Worm (Caenorhabditis elegans) whole organism, mixed stage, embryonic: ENCODE results near the gene vha-12.
A peak's percentile ranks its signal among the peaks of the same experiment; 100 is the strongest.

Experiments
- M03D4.4 ChIP-seq: sonication (generic microtip); optimal IDR thresholded peaks from 2 replicates; lab custom pipeline; 2017; ENCODE audit warnings: mild to moderate bottlenecking, missing genetic modification characterization, missing compliant biosample characterization
- bed-3 ChIP-seq: fragments of 200-800 bp; sonication (Bioruptor generic); optimal IDR thresholded peaks from 3 replicates; lab custom pipeline; 2018; ENCODE audit warnings: mild to moderate bottlenecking, missing genetic modification characterization, moderate library complexity, missing compliant biosample characterization
- blmp-1 ChIP-seq: fragments of 150-350 bp; optimal IDR thresholded peaks from 2 replicates; lab custom pipeline; 2014; ENCODE audit warnings: missing biosample characterization, missing genetic modification characterization
- ceh-39 ChIP-seq: fragments of 150-350 bp; optimal IDR thresholded peaks from 2 replicates; lab custom pipeline; 2014; ENCODE audit warnings: missing biosample characterization, missing genetic modification characterization
- ceh-43 ChIP-seq: fragments of 200-800 bp; sonication (Bioruptor generic); optimal IDR thresholded peaks from 2 replicates; lab custom pipeline; 2018; ENCODE audit warnings: mild to moderate bottlenecking, missing genetic modification characterization, moderate library complexity, missing compliant biosample characterization
- ces-1 ChIP-seq: fragments of 150-350 bp; optimal IDR thresholded peaks from 2 replicates; lab custom pipeline; 2014; ENCODE audit warnings: missing biosample characterization, missing genetic modification reagents, missing genetic modification characterization
- cnd-1 ChIP-seq: fragments of 200-800 bp; sonication (Bioruptor generic); optimal IDR thresholded peaks from 2 replicates; lab custom pipeline; 2018; ENCODE audit warnings: mild to moderate bottlenecking, missing genetic modification characterization, missing compliant biosample characterization
- drap-1 ChIP-seq: fragments of 200-800 bp; sonication (Bioruptor generic); optimal IDR thresholded peaks from 3 replicates; lab custom pipeline; 2018; ENCODE audit warnings: mild to moderate bottlenecking, missing genetic modification characterization, missing compliant biosample characterization
- elt-1 ChIP-seq: sonication (generic microtip); optimal IDR thresholded peaks from 2 replicates; lab custom pipeline; 2017; ENCODE audit warnings: missing genetic modification characterization, mild to moderate bottlenecking, missing compliant biosample characterization, antibody characterized with exemption, moderate library complexity, borderline replicate concordance; ENCODE audit not compliant: insufficient read depth
- elt-3 ChIP-seq: fragments of 150-350 bp; optimal IDR thresholded peaks from 2 replicates; lab custom pipeline; 2014; ENCODE audit warnings: missing biosample characterization, missing genetic modification characterization
- flh-1 ChIP-seq: fragments of 200-800 bp; sonication (Bioruptor generic); optimal IDR thresholded peaks from 2 replicates; lab custom pipeline; 2018; ENCODE audit warnings: mild to moderate bottlenecking, missing genetic modification characterization, moderate library complexity, missing compliant biosample characterization
- ham-2 ChIP-seq: fragments of 200-800 bp; sonication (Bioruptor generic); optimal IDR thresholded peaks from 2 replicates; lab custom pipeline; 2018; ENCODE audit warnings: mild to moderate bottlenecking, missing genetic modification characterization, missing compliant biosample characterization
- hlh-1 ChIP-seq: fragments of 150-350 bp; optimal IDR thresholded peaks from 2 replicates; lab custom pipeline; 2014; ENCODE audit warnings: missing biosample characterization, missing genetic modification reagents, missing genetic modification characterization
- lin-13 ChIP-seq: fragments of 150-350 bp; optimal IDR thresholded peaks from 2 replicates; lab custom pipeline; 2014; ENCODE audit warnings: missing biosample characterization, missing genetic modification characterization
- lin-32 ChIP-seq: fragments of 200-800 bp; sonication (Bioruptor generic); optimal IDR thresholded peaks from 2 replicates; lab custom pipeline; 2018; ENCODE audit warnings: mild to moderate bottlenecking, missing genetic modification characterization, missing compliant biosample characterization
- lsy-2 ChIP-seq: fragments of 150-350 bp; optimal IDR thresholded peaks from 2 replicates; lab custom pipeline; 2014; ENCODE audit warnings: missing biosample characterization, missing genetic modification characterization
- mab-5 ChIP-seq: fragments of 150-350 bp; optimal IDR thresholded peaks from 2 replicates; lab custom pipeline; 2014; ENCODE audit warnings: missing biosample characterization, missing genetic modification characterization
- mep-1 ChIP-seq: fragments of 150-350 bp; optimal IDR thresholded peaks from 2 replicates; lab custom pipeline; 2017; ENCODE audit warnings: missing biosample characterization, missing genetic modification reagents, missing genetic modification characterization, inconsistent platforms
- mls-2 ChIP-seq: sonication (generic microtip); optimal IDR thresholded peaks from 2 replicates; lab custom pipeline; 2016; ENCODE audit warnings: mild to moderate bottlenecking, missing genetic modification characterization, moderate library complexity, missing compliant biosample characterization
- nhr-12 ChIP-seq: fragments of 150-350 bp; optimal IDR thresholded peaks from 2 replicates; lab custom pipeline; 2014; ENCODE audit warnings: missing biosample characterization, missing genetic modification characterization
- nhr-237 ChIP-seq: fragments of 150-350 bp; optimal IDR thresholded peaks from 2 replicates; lab custom pipeline; 2014; ENCODE audit warnings: missing biosample characterization, missing genetic modification characterization
- nhr-28 ChIP-seq: fragments of 150-350 bp; optimal IDR thresholded peaks from 2 replicates; lab custom pipeline; 2014; ENCODE audit warnings: missing biosample characterization, missing genetic modification characterization
- nhr-76 ChIP-seq: sonication (generic microtip); optimal IDR thresholded peaks from 2 replicates; lab custom pipeline; 2017; ENCODE audit warnings: missing biosample characterization, missing genetic modification characterization
- pha-4 ChIP-seq: fragments of 150-350 bp; optimal IDR thresholded peaks from 2 replicates; lab custom pipeline; 2018; ENCODE audit warnings: missing biosample characterization, missing genetic modification reagents, missing genetic modification characterization
- sem-2 ChIP-seq: fragments of 200-800 bp; sonication (Bioruptor generic); optimal IDR thresholded peaks from 2 replicates; lab custom pipeline; 2018; ENCODE audit warnings: mild to moderate bottlenecking, missing genetic modification characterization, missing compliant biosample characterization
- snpc-4 ChIP-seq: fragments of 150-350 bp; optimal IDR thresholded peaks from 2 replicates; lab custom pipeline; 2014; ENCODE audit warnings: missing biosample characterization, missing genetic modification characterization
- tbx-8 ChIP-seq: fragments of 200-800 bp; sonication (Bioruptor generic); optimal IDR thresholded peaks from 2 replicates; lab custom pipeline; 2018; ENCODE audit warnings: mild to moderate bottlenecking, missing genetic modification characterization, moderate library complexity, missing compliant biosample characterization
- unc-120 ChIP-seq: sonication (generic microtip); optimal IDR thresholded peaks from 2 replicates; lab custom pipeline; 2017; ENCODE audit warnings: missing genetic modification characterization, missing compliant biosample characterization; ENCODE audit not compliant: poor library complexity, severe bottlenecking
- unc-39 ChIP-seq: fragments of 150-350 bp; optimal IDR thresholded peaks from 2 replicates; lab custom pipeline; 2014; ENCODE audit warnings: missing biosample characterization, missing genetic modification characterization
- unc-62 ChIP-seq: fragments of 150-350 bp; optimal IDR thresholded peaks from 2 replicates; lab custom pipeline; 2014; ENCODE audit warnings: missing biosample characterization, missing genetic modification reagents, missing genetic modification characterization
- zip-8 ChIP-seq: fragments of 150-350 bp; optimal IDR thresholded peaks from 2 replicates; lab custom pipeline; 2014; ENCODE audit warnings: missing biosample characterization, missing genetic modification characterization
- ztf-11 ChIP-seq: fragments of 150-350 bp; optimal IDR thresholded peaks from 2 replicates; lab custom pipeline; 2014; ENCODE audit warnings: missing biosample characterization, missing genetic modification characterization

The vha-12 gene

DNA sequence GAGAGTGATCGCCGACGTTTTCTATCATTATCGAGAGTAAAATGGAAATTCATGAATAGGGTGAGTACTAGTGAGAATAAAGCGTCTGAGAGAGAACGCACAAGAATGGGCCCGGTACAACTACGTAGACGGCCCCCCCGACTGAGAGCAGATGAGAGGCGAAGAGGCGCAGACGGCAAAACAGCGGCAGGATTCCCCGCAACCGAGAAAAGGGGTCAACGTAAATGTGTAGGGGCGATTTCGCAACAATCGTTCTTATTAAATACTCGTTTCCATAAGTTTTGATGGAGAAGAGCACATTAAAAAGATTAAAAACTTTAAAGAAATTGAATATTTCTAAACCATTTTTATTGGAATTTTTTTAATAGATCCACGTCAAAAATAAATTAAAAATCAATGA is 23.7 kb downstream of the vha-12 start:
- TF ChIP-seq nhr-237 (tag; lab: Kevin White, UChicago) (no peak), mep-1 (no peak), ceh-43 (GFP tag; lab: Kevin White, UChicago) (no peak), lin-13 (tag; lab: Kevin White, UChicago) (no peak), lsy-2 (no peak), cnd-1 (tag; lab: Kevin White, UChicago) (no peak), ces-1 (GFP tag; lab: Kevin White, UChicago) (peak; percentile 30), hlh-1 (tag; lab: Kevin White, UChicago) (no peak)

DNA sequence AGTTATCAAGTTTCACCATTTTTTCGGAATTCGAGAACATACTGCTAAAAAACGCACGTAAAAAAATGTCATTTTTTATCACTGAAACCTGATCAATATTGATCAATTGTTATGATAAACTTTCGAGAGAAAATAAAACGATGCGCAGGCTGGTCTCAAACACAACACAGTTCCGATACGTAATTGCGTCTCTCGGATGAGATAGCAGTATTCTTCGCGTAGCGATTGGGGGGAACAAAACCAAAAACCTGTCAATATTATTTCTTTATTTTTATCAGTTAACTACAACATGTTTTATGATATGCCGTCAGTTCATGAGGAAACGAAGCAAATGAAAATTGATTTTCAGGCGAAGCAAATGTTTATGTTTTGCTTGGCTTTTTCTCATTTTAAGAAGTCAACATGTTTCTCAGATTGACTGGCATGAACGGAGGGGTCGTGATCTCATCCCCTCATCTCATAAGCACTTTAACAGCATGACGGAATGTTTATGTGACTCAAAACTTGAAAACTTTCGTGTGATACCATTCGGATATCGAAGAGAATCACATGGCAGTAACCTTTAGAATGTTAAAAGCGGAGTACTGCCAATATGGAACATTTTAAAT is 24.7 kb downstream of the vha-12 start:
- TF ChIP-seq ceh-43 (GFP tag; lab: Kevin White, UChicago) (no peak), nhr-12 (tag; lab: Kevin White, UChicago) (no peak), lsy-2 (no peak), bed-3 (no peak), M03D4.4 (tag; lab: Kevin White, UChicago) (no peak), ces-1 (GFP tag; lab: Kevin White, UChicago) (no peak), mls-2 (tag; lab: Kevin White, UChicago) (no peak), lin-32 (GFP tag; lab: Kevin White, UChicago) (no peak), sem-2 (GFP tag; lab: Kevin White, UChicago) (no peak), pha-4 (no peak), cnd-1 (tag; lab: Kevin White, UChicago) (no peak), unc-39 (tag; lab: Kevin White, UChicago) (no peak)
- TF ChIP-seq, all 35 proteins: peak for 0

DNA sequence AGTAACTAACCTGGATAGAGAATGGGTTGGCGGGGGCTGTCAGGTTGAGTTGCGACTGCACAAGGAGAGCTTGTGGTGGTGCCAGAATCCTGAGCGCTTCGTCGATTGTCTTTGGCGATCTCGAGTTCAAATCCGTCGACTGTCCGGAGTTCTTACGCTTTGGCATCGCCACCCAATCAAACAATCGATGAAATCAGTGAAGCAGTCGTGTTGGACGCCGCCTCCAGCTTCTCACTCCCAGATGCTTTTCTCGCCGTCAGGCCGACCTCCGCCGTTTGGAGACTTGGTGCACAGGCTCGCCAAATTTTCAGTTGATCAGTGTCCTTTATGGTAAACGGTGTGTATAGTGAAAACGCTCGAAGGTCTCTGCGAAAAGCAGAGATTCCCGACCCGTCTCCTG is 26.0 kb downstream of the vha-12 start, which contains the start of the genes F20B6.10 and hpk-1:
Gene F20B6.10, minus strand, starts transcription at position 303 of the 400 bp plus-strand sequence.
Gene hpk-1, minus strand, starts transcription at position 397 of the 400 bp plus-strand sequence.
- TF ChIP-seq nhr-12 (tag; lab: Kevin White, UChicago), result no peak
- TF ChIP-seq mep-1, result no peak
- TF ChIP-seq flh-1 (GFP tag; lab: Kevin White, UChicago), result no peak
- no peak for TF ChIP-seq blmp-1
- no peak for TF ChIP-seq tbx-8 (GFP tag; lab: Kevin White, UChicago)
- TF ChIP-seq snpc-4, result no peak
- TF ChIP-seq sem-2 (GFP tag; lab: Kevin White, UChicago), result no peak
- no peak for TF ChIP-seq ztf-11 (tag; lab: Kevin White, UChicago)
- no peak for TF ChIP-seq lsy-2
- no peak for TF ChIP-seq lin-13 (tag; lab: Kevin White, UChicago)
- no peak for TF ChIP-seq mls-2 (tag; lab: Kevin White, UChicago)

- TF ChIP-seq lsy-2 (no peak), unc-39 (tag; lab: Kevin White, UChicago) (no peak), ceh-43 (GFP tag; lab: Kevin White, UChicago) (no peak), lin-13 (tag; lab: Kevin White, UChicago) (no peak), bed-3 (no peak), sem-2 (GFP tag; lab: Kevin White, UChicago) (no peak), elt-3 (tag; lab: Kevin White, UChicago) (no peak), mab-5 (tag; lab: Kevin White, UChicago) (no peak)
These were observed 27.3 kb downstream of the vha-12 start, which contains the start of gene W01H2.2 for ce11 chrX:4218174-4218573. TSS of gene W01H2.2 (minus strand) at chrX:4218458.

DNA sequence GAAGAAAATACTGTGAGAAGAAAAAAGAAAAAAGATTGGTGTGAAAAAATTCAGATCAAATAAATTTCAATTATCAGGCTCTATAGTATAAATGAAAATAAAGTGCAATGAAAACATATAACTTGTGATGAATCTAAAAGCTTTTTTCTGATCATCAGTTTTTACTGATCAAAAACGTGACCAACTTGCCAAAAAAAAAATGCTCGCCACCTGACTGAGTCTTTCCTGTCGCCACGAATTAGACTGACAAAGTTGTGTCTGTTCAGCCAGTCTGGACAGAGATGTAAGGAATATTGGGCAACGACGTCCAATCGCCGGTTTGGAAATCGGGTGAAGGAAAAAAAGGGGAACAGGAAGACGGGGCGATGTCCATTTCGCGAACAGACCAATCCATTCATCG is 28.6 kb downstream of the vha-12 start:
- TF ChIP-seq flh-1 (GFP tag; lab: Kevin White, UChicago) (no peak), unc-62 (no peak)
- TF ChIP-seq, all 35 proteins: peak for 0

- TF ChIP-seq lsy-2 (peak; percentile 72), unc-39 (tag; lab: Kevin White, UChicago) (no peak), ces-1 (GFP tag; lab: Kevin White, UChicago) (no peak), mep-1 (no peak), unc-120 (tag; lab: Kevin White, UChicago) (peak; percentile 20), mls-2 (tag; lab: Kevin White, UChicago) (no peak)
These were observed 31.3 kb downstream of the vha-12 start for ce11 chrX:4222200-4222599.

- TF ChIP-seq zip-8 (tag; lab: Kevin White, UChicago), result no peak
- TF ChIP-seq ces-1 (GFP tag; lab: Kevin White, UChicago), result peak; percentile 72
- peak; percentile 54 for TF ChIP-seq lin-13 (tag; lab: Kevin White, UChicago)
- TF ChIP-seq mep-1, result no peak
- TF ChIP-seq hlh-1 (tag; lab: Kevin White, UChicago), result peak; percentile 26
- TF ChIP-seq nhr-76 (tag; lab: Kevin White, UChicago), result no peak
- TF ChIP-seq ceh-39, result peak; percentile 12
- no peak for TF ChIP-seq elt-1 (tag; lab: Kevin White, UChicago)
- TF ChIP-seq flh-1 (GFP tag; lab: Kevin White, UChicago), result no peak
- TF ChIP-seq cnd-1 (tag; lab: Kevin White, UChicago), result peak; percentile 26
- no peak for TF ChIP-seq bed-3
- TF ChIP-seq nhr-28, result no peak
- no peak for TF ChIP-seq blmp-1
- TF ChIP-seq elt-3 (tag; lab: Kevin White, UChicago), result no peak
- no peak for TF ChIP-seq M03D4.4 (tag; lab: Kevin White, UChicago)
- peak; percentile 100 for TF ChIP-seq ham-2 (GFP tag; lab: Kevin White, UChicago)
- TF ChIP-seq unc-120 (tag; lab: Kevin White, UChicago), result peak; percentile 61
- no peak for TF ChIP-seq snpc-4
- TF ChIP-seq drap-1, result no peak
- no peak for TF ChIP-seq ceh-43 (GFP tag; lab: Kevin White, UChicago)
- peak; percentile 55 for TF ChIP-seq pha-4
- no peak for TF ChIP-seq tbx-8 (GFP tag; lab: Kevin White, UChicago)
These were observed 32.0 kb downstream of the vha-12 start for ce11 chrX:4222779-4223387.
